Fruit fly (Drosophila melanogaster) whole organism, embryonic: ENCODE measurements around the gene Zif.
A peak's percentile ranks its signal among the peaks of the same experiment; 100 is the strongest.

ENCODE experiments used
- Ada2b ChIP-seq: fragments of 200-800 bp; sonication (Bioruptor generic); IDR thresholded peaks from 2 replicates; pipeline ENCODE4 v1.3.6; 2022; ENCODE audit warnings: missing biosample characterization, missing genetic modification characterization
- Adf1 ChIP-seq: fragments of 200-800 bp; sonication (Bioruptor generic); IDR thresholded peaks from 2 replicates; pipeline ENCODE4 v1.3.6; 2022; ENCODE audit warnings: missing biosample characterization, missing genetic modification characterization
- Antp ChIP-seq: fragments of 200-800 bp; sonication (Bioruptor generic); optimal IDR thresholded peaks from 3 replicates; lab custom pipeline; 2016; ENCODE audit warnings: missing biosample characterization, missing genetic modification characterization
- Asciz ChIP-seq: fragments of 200-800 bp; sonication (Bioruptor generic); optimal IDR thresholded peaks from 2 replicates; lab custom pipeline; 2017; ENCODE audit warnings: missing biosample characterization, mild to moderate bottlenecking, missing genetic modification characterization, missing genetic modification reagents
- BtbVII ChIP-seq: fragments of 200-800 bp; sonication (Bioruptor generic); optimal IDR thresholded peaks from 3 replicates; lab custom pipeline; 2017; ENCODE audit warnings: missing biosample characterization, mild to moderate bottlenecking, missing genetic modification characterization
- CG11695 ChIP-seq: fragments of 200-800 bp; sonication (Bioruptor generic); IDR thresholded peaks from 3 replicates; pipeline ENCODE4 v1.3.6; 2022; ENCODE audit warnings: missing biosample characterization, missing genetic modification characterization
- CG11723 ChIP-seq: fragments of 200-800 bp; sonication (Bioruptor generic); optimal IDR thresholded peaks from 2 replicates; lab custom pipeline; 2017; ENCODE audit warnings: missing biosample characterization, mild to moderate bottlenecking, missing genetic modification characterization
- CG12104 ChIP-seq: fragments of 200-800 bp; sonication (Bioruptor generic); optimal IDR thresholded peaks from 3 replicates; lab custom pipeline; 2016; ENCODE audit warnings: missing biosample characterization, missing genetic modification characterization
- CG13775 ChIP-seq: fragments of 200-800 bp; sonication (Bioruptor generic); optimal IDR thresholded peaks from 3 replicates; lab custom pipeline; 2017; ENCODE audit warnings: missing biosample characterization, mild to moderate bottlenecking, missing genetic modification characterization
- CG13894 ChIP-seq: fragments of 200-800 bp; sonication (Bioruptor generic); optimal IDR thresholded peaks from 3 replicates; lab custom pipeline; 2018; ENCODE audit warnings: missing biosample characterization, mild to moderate bottlenecking, missing genetic modification characterization, moderate library complexity
- CG14860 ChIP-seq: fragments of 200-800 bp; sonication (Bioruptor generic); IDR thresholded peaks from 3 replicates; pipeline ENCODE4 v1.3.6; 2022; ENCODE audit warnings: missing biosample characterization, missing genetic modification characterization; ENCODE audit not compliant: partially characterized antibody
- CG15269 ChIP-seq: fragments of 200-800 bp; sonication (Bioruptor generic); optimal IDR thresholded peaks from 2 replicates; lab custom pipeline; 2018; ENCODE audit warnings: missing biosample characterization, mild to moderate bottlenecking, missing genetic modification characterization, moderate library complexity
- CG1529 ChIP-seq: fragments of 200-800 bp; sonication (Bioruptor generic); optimal IDR thresholded peaks from 3 replicates; lab custom pipeline; 2018; ENCODE audit warnings: missing biosample characterization, missing genetic modification characterization
- CG17568 ChIP-seq: fragments of 200-800 bp; sonication (Bioruptor generic); optimal IDR thresholded peaks from 2 replicates; lab custom pipeline; 2018; ENCODE audit warnings: missing biosample characterization, mild to moderate bottlenecking, missing genetic modification characterization, moderate library complexity
- CG2678 ChIP-seq: fragments of 200-800 bp; sonication (Bioruptor generic); optimal IDR thresholded peaks from 3 replicates; lab custom pipeline; 2019; ENCODE audit warnings: missing biosample characterization, mild to moderate bottlenecking, missing genetic modification characterization, moderate library complexity
- CG33213 ChIP-seq: fragments of 200-800 bp; sonication (Bioruptor generic); optimal IDR thresholded peaks from 3 replicates; lab custom pipeline; 2016; ENCODE audit warnings: missing biosample characterization, missing genetic modification characterization
- CG42726 ChIP-seq: fragments of 200-800 bp; sonication (Bioruptor generic); IDR thresholded peaks from 2 replicates; pipeline ENCODE4 v1.3.6; 2022; ENCODE audit warnings: missing biosample characterization, missing genetic modification characterization; ENCODE audit not compliant: partially characterized antibody
- CG4617 ChIP-seq: fragments of 200-800 bp; sonication (Bioruptor generic); optimal IDR thresholded peaks from 3 replicates; lab custom pipeline; 2016; ENCODE audit warnings: missing biosample characterization, missing genetic modification characterization, borderline replicate concordance
- CG6854 ChIP-seq: fragments of 200-800 bp; sonication (Bioruptor generic); optimal IDR thresholded peaks from 3 replicates; lab custom pipeline; 2017; ENCODE audit warnings: missing biosample characterization, mild to moderate bottlenecking, missing genetic modification characterization
- CG9817 ChIP-seq: fragments of 200-800 bp; sonication (Bioruptor generic); optimal IDR thresholded peaks from 2 replicates; lab custom pipeline; 2018; ENCODE audit warnings: missing biosample characterization, mild to moderate bottlenecking, missing genetic modification characterization, moderate library complexity
- Fer2 ChIP-seq: fragments of 200-800 bp; sonication (Bioruptor generic); optimal IDR thresholded peaks from 2 replicates; lab custom pipeline; 2018; ENCODE audit warnings: missing biosample characterization, mild to moderate bottlenecking, missing genetic modification characterization, moderate library complexity
- Hmr ChIP-seq: fragments of 200-800 bp; sonication (Bioruptor generic); optimal IDR thresholded peaks from 3 replicates; lab custom pipeline; 2017; ENCODE audit warnings: mild to moderate bottlenecking, missing biosample characterization, missing genetic modification reagents, missing genetic modification characterization
- Mrtf ChIP-seq: fragments of 200-800 bp; sonication (Bioruptor generic); IDR thresholded peaks from 3 replicates; pipeline ENCODE4 v1.3.6; 2022; ENCODE audit warnings: missing biosample characterization, missing genetic modification characterization
- Poxn ChIP-seq: fragments of 200-800 bp; sonication (Bioruptor generic); IDR thresholded peaks from 2 replicates; pipeline ENCODE4 v1.3.6; 2022; ENCODE audit warnings: missing biosample characterization, missing genetic modification characterization
- Tbp ChIP-seq: fragments of >200 bp; optimal IDR thresholded peaks from 2 replicates; lab custom pipeline; 2018; ENCODE audit warnings: missing biosample characterization, missing genetic modification characterization
- al ChIP-seq: fragments of 200-800 bp; sonication (Bioruptor generic); IDR thresholded peaks from 2 replicates; pipeline ENCODE4 v1.3.6; 2022; ENCODE audit warnings: missing biosample characterization, missing genetic modification characterization
- bowl ChIP-seq: fragments of 200-800 bp; sonication (Bioruptor generic); IDR thresholded peaks from 2 replicates; pipeline ENCODE4 v1.3.6; 2022; ENCODE audit warnings: missing biosample characterization, missing genetic modification characterization
- gce ChIP-seq: fragments of 200-800 bp; sonication (Bioruptor generic); IDR thresholded peaks from 3 replicates; pipeline ENCODE4 v1.3.6; 2022; ENCODE audit warnings: missing biosample characterization, missing genetic modification characterization
- hbn ChIP-seq: fragments of 200-800 bp; sonication (Bioruptor generic); IDR thresholded peaks from 2 replicates; pipeline ENCODE4 v1.3.6; 2022; ENCODE audit warnings: missing biosample characterization, missing genetic modification characterization; ENCODE audit not compliant: partially characterized antibody
- insv ChIP-seq, 2 experiments: fragments of 200-800 bp; sonication (Bioruptor generic); optimal IDR thresholded peaks; 3 replicates each; lab custom pipeline; 2016 to 2018; ENCODE audit warnings: missing biosample characterization in 2 of 2, missing genetic modification characterization in 2 of 2
- klu ChIP-seq: fragments of 200-800 bp; sonication (Bioruptor generic); IDR thresholded peaks from 2 replicates; pipeline ENCODE4 v1.3.6; 2022; ENCODE audit warnings: missing biosample characterization, missing genetic modification characterization
- kni ChIP-seq: fragments of 200-800 bp; sonication (Bioruptor generic); optimal IDR thresholded peaks from 3 replicates; lab custom pipeline; 2017; ENCODE audit warnings: mild to moderate bottlenecking, missing biosample characterization, missing genetic modification reagents, missing genetic modification characterization
- knrl ChIP-seq: fragments of 200-800 bp; sonication (Bioruptor generic); IDR thresholded peaks from 3 replicates; pipeline ENCODE4 v1.3.6; 2022; ENCODE audit warnings: missing biosample characterization, missing genetic modification characterization; ENCODE audit not compliant: partially characterized antibody
- mirr ChIP-seq: fragments of 200-800 bp; sonication (Bioruptor generic); optimal IDR thresholded peaks from 3 replicates; lab custom pipeline; 2018; ENCODE audit warnings: missing biosample characterization, mild to moderate bottlenecking, missing genetic modification characterization
- pan ChIP-seq, 4 experiments: fragments of >200 bp in 3 of 4; fragments of 200-800 bp in 1 of 4; sonication (Bioruptor generic) in 1 of 4; optimal IDR thresholded peaks in 3 of 4; IDR thresholded peaks in 1 of 4; 2 replicates each; pipeline versions ENCODE4 v1.3.6 to Lab custom; 2017 to 2022; ENCODE audit warnings: missing biosample characterization in 2 of 4, missing genetic modification characterization in 2 of 4, mixed read lengths in 1 of 4
- pzg ChIP-seq: fragments of 200-800 bp; sonication (Bioruptor generic); optimal IDR thresholded peaks from 3 replicates; lab custom pipeline; 2018; ENCODE audit warnings: missing biosample characterization, mild to moderate bottlenecking, missing genetic modification characterization, moderate library complexity
- rib ChIP-seq: fragments of 200-800 bp; sonication (Bioruptor generic); IDR thresholded peaks from 2 replicates; pipeline ENCODE4 v1.3.6; 2022; ENCODE audit warnings: missing biosample characterization, missing genetic modification characterization
- schlank ChIP-seq: fragments of 200-800 bp; sonication (Bioruptor generic); optimal IDR thresholded peaks from 2 replicates; lab custom pipeline; 2018; ENCODE audit warnings: missing biosample characterization, mild to moderate bottlenecking, missing genetic modification characterization
- sna ChIP-seq: fragments of 200-800 bp; sonication (Bioruptor generic); IDR thresholded peaks from 2 replicates; pipeline ENCODE4 v1.3.6; 2022; ENCODE audit warnings: missing biosample characterization, missing genetic modification characterization; ENCODE audit not compliant: partially characterized antibody
- sug ChIP-seq: fragments of 200-800 bp; optimal IDR thresholded peaks from 2 replicates; lab custom pipeline; 2019; ENCODE audit warnings: missing biosample characterization, mild to moderate bottlenecking, missing genetic modification characterization, moderate library complexity
- tin ChIP-seq: fragments of 200-800 bp; sonication (Bioruptor generic); optimal IDR thresholded peaks from 3 replicates; lab custom pipeline; 2016; ENCODE audit warnings: missing biosample characterization, missing genetic modification characterization
- tio ChIP-seq: fragments of 200-800 bp; sonication (Bioruptor generic); optimal IDR thresholded peaks from 2 replicates; lab custom pipeline; 2017; ENCODE audit warnings: missing biosample characterization, missing genetic modification characterization, inconsistent platforms
- trh ChIP-seq: fragments of 200-800 bp; sonication (Bioruptor generic); optimal IDR thresholded peaks from 2 replicates; lab custom pipeline; 2016; ENCODE audit warnings: missing biosample characterization, missing genetic modification characterization
- usp ChIP-seq: fragments of >200 bp; optimal IDR thresholded peaks from 2 replicates; lab custom pipeline; 2017; ENCODE audit warnings: missing biosample characterization, missing genetic modification characterization
- vvl ChIP-seq: fragments of 200-800 bp; sonication (Bioruptor generic); IDR thresholded peaks from 2 replicates; pipeline ENCODE4 v1.3.6; 2022; ENCODE audit warnings: missing biosample characterization, missing genetic modification characterization
- wdn ChIP-seq: fragments of 200-800 bp; sonication (Bioruptor generic); IDR thresholded peaks from 2 replicates; pipeline ENCODE4 v1.3.6; 2022; ENCODE audit warnings: missing biosample characterization, missing genetic modification characterization
- wek ChIP-seq: fragments of 200-800 bp; sonication (Bioruptor generic); optimal IDR thresholded peaks from 3 replicates; lab custom pipeline; 2018; ENCODE audit warnings: missing biosample characterization, mild to moderate bottlenecking, missing genetic modification characterization, moderate library complexity
- z ChIP-seq: fragments of 200-800 bp; sonication (Bioruptor generic); IDR thresholded peaks from 3 replicates; pipeline ENCODE4 v1.3.6; 2022; ENCODE audit warnings: missing biosample characterization, missing genetic modification characterization
- zfh2 ChIP-seq: fragments of 200-800 bp; sonication (Bioruptor generic); optimal IDR thresholded peaks from 2 replicates; lab custom pipeline; 2016; ENCODE audit warnings: missing biosample characterization, missing genetic modification characterization

The Zif gene

dm6 chr3R:6426173-6426899, 30.6 kb upstream of the Zif start (continued):
- TF ChIP-seq CG42726 (GFP tag; lab: Robert Waterston, UW), result no peak
- TF ChIP-seq CG9817 (tag; lab: Kevin White, UChicago), result no peak
- TF ChIP-seq hbn (GFP tag; lab: Robert Waterston, UW), result no peak
- 0 out of 2 replicates have a peak, but pooled peaks have one; percentile 9 for TF ChIP-seq Ada2b (GFP tag; lab: Robert Waterston, UW)
- TF ChIP-seq klu, result no peak
- TF ChIP-seq wdn (GFP tag; lab: Robert Waterston, UW), result no peak; the same call in 1 of the 2 replicates
- peak; percentile 1 for TF ChIP-seq Hmr (GFP tag; lab: Kevin White, UChicago)
- TF ChIP-seq CG13894 (tag; lab: Kevin White, UChicago), result peak; percentile 30
- 0 out of 3 replicates have a peak, but pooled peaks have one; percentile 12 for TF ChIP-seq z (GFP tag; lab: Robert Waterston, UW)
- 0 out of 2 replicates have a peak, but pooled peaks have one; percentile 43 for TF ChIP-seq rib (GFP tag; lab: Robert Waterston, UW)
- no peak for TF ChIP-seq Asciz (GFP tag; lab: Kevin White, UChicago)
- peak; percentile 77 for TF ChIP-seq Adf1 (GFP tag; lab: Robert Waterston, UW)
- no peak for TF ChIP-seq pan (optimal IDR thresholded peaks at IDR 0.05; lab: Kevin White, UChicago)
- peak in 1 of 2 experiments; percentile 50 for TF ChIP-seq pan (GFP tag; optimal IDR thresholded peaks at IDR 0.05 in 1 of 2, IDR thresholded peaks at IDR 0.05 in 1 of 2)
- no peak for TF ChIP-seq schlank
- no peak for TF ChIP-seq Tbp
- TF ChIP-seq Poxn, result no peak
- TF ChIP-seq BtbVII (GFP tag; lab: Kevin White, UChicago), result peak; percentile 7
- TF ChIP-seq zfh2 (GFP tag; lab: Kevin White, UChicago), result no peak
- no peak for TF ChIP-seq mirr (GFP tag; lab: Kevin White, UChicago)
- no peak for TF ChIP-seq CG1529 (GFP tag; lab: Kevin White, UChicago)
- TF ChIP-seq kni (GFP tag; lab: Kevin White, UChicago), result peak; percentile 80
- no peak for TF ChIP-seq wek (GFP tag; lab: Kevin White, UChicago)
- TF ChIP-seq al (GFP tag; lab: Robert Waterston, UW), result no peak
- TF ChIP-seq tin (GFP tag; lab: Kevin White, UChicago), result no peak
- TF ChIP-seq gce (GFP tag; lab: Robert Waterston, UW), result no peak
- TF ChIP-seq Mrtf (GFP tag; lab: Robert Waterston, UW), result no peak
- TF ChIP-seq tio (GFP tag; lab: Kevin White, UChicago), result no peak
- no peak for TF ChIP-seq CG6854 (GFP tag; lab: Kevin White, UChicago)
- TF ChIP-seq CG13775 (GFP tag; lab: Kevin White, UChicago), result no peak
- TF ChIP-seq CG4617 (GFP tag; lab: Kevin White, UChicago), result no peak
- TF ChIP-seq sna (GFP tag; lab: Robert Waterston, UW), result no peak
- no peak for TF ChIP-seq sug (tag; lab: Kevin White, UChicago)
- TF ChIP-seq CG14860 (GFP tag; lab: Robert Waterston, UW), result no peak
- no peak for TF ChIP-seq knrl (GFP tag; lab: Robert Waterston, UW)
- peak; percentile 11 for TF ChIP-seq CG15269 (tag; lab: Kevin White, UChicago)
- peak; percentile 33; the same call in 1 of the 2 replicates for TF ChIP-seq bowl (GFP tag; lab: Robert Waterston, UW)
- no peak for TF ChIP-seq CG33213 (GFP tag; lab: Kevin White, UChicago)
- peak; percentile 43 for TF ChIP-seq CG17568 (GFP tag; lab: Kevin White, UChicago)
- peak; percentile 46; the same call in 1 of the 2 replicates for TF ChIP-seq vvl (GFP tag; lab: Robert Waterston, UW)
- no peak for TF ChIP-seq trh
- TF ChIP-seq usp, result no peak
- no peak for TF ChIP-seq Antp (GFP tag; lab: Kevin White, UChicago)
- TF ChIP-seq pzg, result no peak
- TF ChIP-seq insv (GFP tag; optimal IDR thresholded peaks at IDR 0.05; lab: Kevin White, UChicago), result peak; percentile 65 to 96
- no peak for TF ChIP-seq CG12104 (GFP tag; lab: Kevin White, UChicago)
- TF ChIP-seq CG11695 (GFP tag; lab: Robert Waterston, UW), result no peak
- no peak for TF ChIP-seq Fer2 (tag; lab: Kevin White, UChicago)
- TF ChIP-seq CG2678 (tag; lab: Kevin White, UChicago), result no peak
- TF ChIP-seq CG11723 (GFP tag; lab: Kevin White, UChicago), result no peak
